Fruit fly (Drosophila melanogaster) whole organism, embryonic: ENCODE data around the gene CG34148.
A peak's percentile ranks its signal among the peaks of the same experiment; 100 is the strongest.

ENCODE experiments used
- ATbp ChIP-seq: fragments of 200-800 bp; sonication (Bioruptor generic); optimal IDR thresholded peaks from 2 replicates; lab custom pipeline; 2017; ENCODE audit warnings: missing biosample characterization, mild to moderate bottlenecking, missing genetic modification characterization, missing genetic modification reagents
- Ada2b ChIP-seq: fragments of 200-800 bp; sonication (Bioruptor generic); IDR thresholded peaks from 2 replicates; pipeline ENCODE4 v1.3.6; 2022; ENCODE audit warnings: missing biosample characterization, missing genetic modification characterization
- Atf3 ChIP-seq: fragments of 200-800 bp; sonication (Bioruptor generic); optimal IDR thresholded peaks from 3 replicates; lab custom pipeline; 2016; ENCODE audit warnings: missing biosample characterization, missing genetic modification characterization
- B-H2 ChIP-seq: fragments of 200-800 bp; sonication (Bioruptor generic); optimal IDR thresholded peaks from 2 replicates; lab custom pipeline; 2018; ENCODE audit warnings: missing biosample characterization, mild to moderate bottlenecking, missing genetic modification characterization
- C15 ChIP-seq: fragments of 200-800 bp; sonication (Bioruptor generic); IDR thresholded peaks from 3 replicates; pipeline ENCODE4 v1.3.6; 2022; ENCODE audit warnings: missing biosample characterization, missing genetic modification characterization
- CG10147 ChIP-seq: fragments of 200-800 bp; sonication (Bioruptor generic); optimal IDR thresholded peaks from 2 replicates; lab custom pipeline; 2019; ENCODE audit warnings: missing biosample characterization, mild to moderate bottlenecking, missing genetic modification characterization, moderate library complexity
- CG10462 ChIP-seq: fragments of 200-800 bp; sonication (Bioruptor generic); optimal IDR thresholded peaks from 2 replicates; lab custom pipeline; 2016; ENCODE audit warnings: missing biosample characterization, missing genetic modification characterization
- CG10565 ChIP-seq: fragments of 200-800 bp; sonication (Bioruptor generic); optimal IDR thresholded peaks from 3 replicates; lab custom pipeline; 2016; ENCODE audit warnings: missing biosample characterization, mild to moderate bottlenecking, missing genetic modification characterization
- CG11456 ChIP-seq: fragments of 200-800 bp; sonication (Bioruptor generic); IDR thresholded peaks from 3 replicates; pipeline ENCODE4 v1.3.6; 2022; ENCODE audit warnings: missing biosample characterization, missing genetic modification characterization
- CG12391 ChIP-seq: fragments of 200-800 bp; sonication (Bioruptor generic); optimal IDR thresholded peaks from 3 replicates; lab custom pipeline; 2018; ENCODE audit warnings: missing biosample characterization, mild to moderate bottlenecking, missing genetic modification characterization, moderate library complexity
- CG12942 ChIP-seq: fragments of 200-800 bp; sonication (Bioruptor generic); optimal IDR thresholded peaks from 3 replicates; lab custom pipeline; 2016; ENCODE audit warnings: missing biosample characterization, missing genetic modification characterization
- CG1647 ChIP-seq: fragments of 200-800 bp; sonication (Bioruptor generic); optimal IDR thresholded peaks from 3 replicates; lab custom pipeline; 2016; ENCODE audit warnings: missing biosample characterization, missing genetic modification characterization
- CG18011 ChIP-seq: fragments of 200-800 bp; sonication (Bioruptor generic); optimal IDR thresholded peaks from 2 replicates; lab custom pipeline; 2017; ENCODE audit warnings: missing biosample characterization, missing genetic modification characterization, mild to moderate bottlenecking, moderate library complexity, missing genotype
- CG18619 ChIP-seq: fragments of 200-800 bp; sonication (Bioruptor generic); optimal IDR thresholded peaks from 3 replicates; lab custom pipeline; 2017; ENCODE audit warnings: missing biosample characterization, mild to moderate bottlenecking, missing genetic modification characterization
- CG2120 ChIP-seq: fragments of 200-800 bp; sonication (Bioruptor generic); optimal IDR thresholded peaks from 3 replicates; lab custom pipeline; 2016; ENCODE audit warnings: missing biosample characterization, missing genetic modification characterization
- CG2199 ChIP-seq: fragments of 200-800 bp; sonication (Bioruptor generic); IDR thresholded peaks from 3 replicates; pipeline ENCODE4 v1.3.6; 2022; ENCODE audit warnings: missing biosample characterization, missing genetic modification characterization
- CG30431 ChIP-seq: fragments of 200-800 bp; sonication (Bioruptor generic); optimal IDR thresholded peaks from 2 replicates; lab custom pipeline; 2017; ENCODE audit warnings: missing biosample characterization, missing genetic modification characterization
- CG32532 ChIP-seq: fragments of 200-800 bp; sonication (Bioruptor generic); IDR thresholded peaks from 2 replicates; pipeline ENCODE4 v1.3.6; 2022; ENCODE audit warnings: missing biosample characterization, missing genetic modification characterization
- CG32772 ChIP-seq: fragments of 200-800 bp; sonication (Bioruptor generic); IDR thresholded peaks from 2 replicates; pipeline ENCODE4 v1.3.6; 2022; ENCODE audit warnings: missing biosample characterization, missing genetic modification characterization
- CG43689 ChIP-seq: fragments of 200-800 bp; sonication (Bioruptor generic); IDR thresholded peaks from 2 replicates; pipeline ENCODE4 v1.3.6; 2022; ENCODE audit warnings: missing biosample characterization, missing genetic modification characterization
- CG4617 ChIP-seq: fragments of 200-800 bp; sonication (Bioruptor generic); optimal IDR thresholded peaks from 3 replicates; lab custom pipeline; 2016; ENCODE audit warnings: missing biosample characterization, missing genetic modification characterization, borderline replicate concordance
- CG6175 ChIP-seq: fragments of 200-800 bp; sonication (Bioruptor generic); IDR thresholded peaks from 3 replicates; pipeline ENCODE4 v1.3.6; 2022; ENCODE audit warnings: missing biosample characterization, missing genetic modification characterization
- CG9215 ChIP-seq: fragments of 200-800 bp; sonication (Bioruptor generic); IDR thresholded peaks from 2 replicates; pipeline ENCODE4 v1.3.6; 2022; ENCODE audit warnings: missing biosample characterization, missing genetic modification characterization
- CrebB ChIP-seq: fragments of 200-800 bp; sonication (Bioruptor generic); optimal IDR thresholded peaks from 3 replicates; lab custom pipeline; 2018; ENCODE audit warnings: missing biosample characterization, mild to moderate bottlenecking, missing genetic modification characterization
- Gsc ChIP-seq: fragments of 200-800 bp; sonication (Bioruptor generic); IDR thresholded peaks from 2 replicates; pipeline ENCODE4 v1.3.6; 2022; ENCODE audit warnings: missing biosample characterization, missing genetic modification characterization
- HLH3B ChIP-seq: fragments of 200-800 bp; sonication (Bioruptor generic); IDR thresholded peaks from 2 replicates; pipeline ENCODE4 v1.3.6; 2022; ENCODE audit warnings: missing biosample characterization, missing genetic modification characterization
- Hey ChIP-seq: fragments of 200-800 bp; sonication (Bioruptor generic); optimal IDR thresholded peaks from 3 replicates; lab custom pipeline; 2018; ENCODE audit warnings: missing biosample characterization, mild to moderate bottlenecking, missing genetic modification characterization
- MESR4 ChIP-seq: fragments of 200-800 bp; sonication (Bioruptor generic); optimal IDR thresholded peaks from 2 replicates; lab custom pipeline; 2018; ENCODE audit warnings: missing biosample characterization, mild to moderate bottlenecking, missing genetic modification characterization, moderate library complexity
- Oli ChIP-seq: fragments of 200-800 bp; sonication (Bioruptor generic); optimal IDR thresholded peaks from 2 replicates; lab custom pipeline; 2018; ENCODE audit warnings: missing biosample characterization, mild to moderate bottlenecking, missing genetic modification characterization, moderate library complexity
- Spps ChIP-seq: fragments of 200-800 bp; sonication (Bioruptor generic); optimal IDR thresholded peaks from 2 replicates; lab custom pipeline; 2018; ENCODE audit warnings: missing biosample characterization, mild to moderate bottlenecking, missing genetic modification characterization
- Sry-δ ChIP-seq: fragments of 200-800 bp; sonication (Bioruptor generic); optimal IDR thresholded peaks from 2 replicates; lab custom pipeline; 2016; ENCODE audit warnings: missing biosample characterization, missing genetic modification characterization
- Tbp ChIP-seq: fragments of >200 bp; optimal IDR thresholded peaks from 2 replicates; lab custom pipeline; 2018; ENCODE audit warnings: missing biosample characterization, missing genetic modification characterization
- caup ChIP-seq: fragments of 200-800 bp; sonication (Bioruptor generic); optimal IDR thresholded peaks from 3 replicates; lab custom pipeline; 2017; ENCODE audit warnings: missing biosample characterization, mild to moderate bottlenecking, missing genetic modification characterization, moderate library complexity; ENCODE audit not compliant: severe bottlenecking
- chif ChIP-seq, 2 experiments: fragments of 200-800 bp; sonication (Bioruptor generic); optimal IDR thresholded peaks; 3 replicates each; lab custom pipeline; 2016; ENCODE audit warnings: missing biosample characterization in 2 of 2, missing genetic modification characterization in 2 of 2
- crol ChIP-seq: fragments of 200-800 bp; sonication (Bioruptor generic); IDR thresholded peaks from 2 replicates; pipeline ENCODE4 v1.3.6; 2022; ENCODE audit warnings: missing biosample characterization, missing genetic modification characterization
- cwo ChIP-seq: fragments of 200-800 bp; sonication (Bioruptor generic); optimal IDR thresholded peaks from 3 replicates; lab custom pipeline; 2017; ENCODE audit warnings: missing biosample characterization, missing genetic modification characterization, mild to moderate bottlenecking, moderate library complexity, missing genetic modification reagents
- dati ChIP-seq: fragments of 200-800 bp; sonication (Bioruptor generic); IDR thresholded peaks from 2 replicates; pipeline ENCODE4 v1.3.6; 2022; ENCODE audit warnings: missing biosample characterization, missing genetic modification characterization
- dm ChIP-seq: fragments of 200-800 bp; sonication (Bioruptor generic); optimal IDR thresholded peaks from 3 replicates; lab custom pipeline; 2016; ENCODE audit warnings: missing biosample characterization, missing genetic modification characterization
- dysf ChIP-seq: fragments of 200-800 bp; sonication (Bioruptor generic); IDR thresholded peaks from 3 replicates; pipeline ENCODE4 v1.3.6; 2022; ENCODE audit warnings: missing biosample characterization, missing genetic modification characterization
- en ChIP-seq: fragments of 200-800 bp; sonication (Bioruptor generic); optimal IDR thresholded peaks from 2 replicates; lab custom pipeline; 2016; ENCODE audit warnings: missing biosample characterization, missing genetic modification characterization
- gce ChIP-seq: fragments of 200-800 bp; sonication (Bioruptor generic); IDR thresholded peaks from 3 replicates; pipeline ENCODE4 v1.3.6; 2022; ENCODE audit warnings: missing biosample characterization, missing genetic modification characterization
- gro ChIP-seq: fragments of 200-800 bp; sonication (Bioruptor generic); optimal IDR thresholded peaks from 2 replicates; lab custom pipeline; 2016; ENCODE audit warnings: missing biosample characterization, missing genetic modification characterization
- mirr ChIP-seq: fragments of 200-800 bp; sonication (Bioruptor generic); optimal IDR thresholded peaks from 3 replicates; lab custom pipeline; 2018; ENCODE audit warnings: missing biosample characterization, mild to moderate bottlenecking, missing genetic modification characterization
- nau ChIP-seq: fragments of 200-800 bp; sonication (Bioruptor generic); optimal IDR thresholded peaks from 3 replicates; lab custom pipeline; 2017; ENCODE audit warnings: missing biosample characterization, mild to moderate bottlenecking, missing genetic modification characterization, missing genetic modification reagents
- oc ChIP-seq: fragments of 200-800 bp; sonication (Bioruptor generic); optimal IDR thresholded peaks from 2 replicates; lab custom pipeline; 2018; ENCODE audit warnings: missing biosample characterization, mild to moderate bottlenecking, missing genetic modification characterization, moderate library complexity
- pita ChIP-seq: fragments of 200-800 bp; sonication (Bioruptor generic); optimal IDR thresholded peaks from 2 replicates; lab custom pipeline; 2017; ENCODE audit warnings: missing biosample characterization, mild to moderate bottlenecking, missing genetic modification characterization
- slp2 ChIP-seq: fragments of 200-800 bp; sonication (Bioruptor generic); optimal IDR thresholded peaks from 2 replicates; lab custom pipeline; 2016; ENCODE audit warnings: missing biosample characterization, missing genetic modification characterization
- stwl ChIP-seq: fragments of 200-800 bp; sonication (Bioruptor generic); optimal IDR thresholded peaks from 3 replicates; lab custom pipeline; 2018; ENCODE audit warnings: missing biosample characterization, mild to moderate bottlenecking, missing genetic modification characterization, moderate library complexity
- trem ChIP-seq: fragments of 200-800 bp; optimal IDR thresholded peaks from 3 replicates; lab custom pipeline; 2019; ENCODE audit warnings: missing biosample characterization, mild to moderate bottlenecking, missing genetic modification characterization, moderate library complexity
- zfh2 ChIP-seq: fragments of 200-800 bp; sonication (Bioruptor generic); optimal IDR thresholded peaks from 2 replicates; lab custom pipeline; 2016; ENCODE audit warnings: missing biosample characterization, missing genetic modification characterization

Gene CG34148

dm6 chr3R:21862137-21862850, 16.2 kb downstream of the CG34148 start (continued):
- peak; percentile 56 for TF ChIP-seq nau
- peak; percentile 88 for TF ChIP-seq Oli (tag; lab: Kevin White, UChicago)
- TF ChIP-seq dm: no peak
- peak in 1 of 2 experiments; percentile 81 for TF ChIP-seq chif (GFP tag; optimal IDR thresholded peaks at IDR 0.05; lab: Kevin White, UChicago)
- no peak for TF ChIP-seq mirr (GFP tag; lab: Kevin White, UChicago)
- TF ChIP-seq caup (GFP tag; lab: Kevin White, UChicago): no peak
- TF ChIP-seq Sry-δ (GFP tag; lab: Kevin White, UChicago): no peak
- TF ChIP-seq dysf (GFP tag; lab: Robert Waterston, UW): peak; percentile 50; the same call in 1 of the 3 replicates
- TF ChIP-seq CG11456: 0 out of 3 replicates have a peak, but pooled peaks have one; percentile 57
- TF ChIP-seq dati (GFP tag; lab: Robert Waterston, UW): peak; percentile 59; the same call in 1 of the 2 replicates
- TF ChIP-seq C15 (GFP tag; lab: Robert Waterston, UW): no peak
- no peak for TF ChIP-seq CG6175 (GFP tag; lab: Robert Waterston, UW)
- TF ChIP-seq MESR4 (GFP tag; lab: Kevin White, UChicago): no peak
- no peak for TF ChIP-seq Hey (tag; lab: Kevin White, UChicago)
- no peak for TF ChIP-seq CG2120 (GFP tag; lab: Kevin White, UChicago)
- no peak for TF ChIP-seq CG9215 (GFP tag; lab: Robert Waterston, UW)
- TF ChIP-seq HLH3B (GFP tag; lab: Robert Waterston, UW): peak; percentile 60
- no peak for TF ChIP-seq B-H2 (GFP tag; lab: Kevin White, UChicago)
- no peak for TF ChIP-seq pita
- TF ChIP-seq CG4617 (GFP tag; lab: Kevin White, UChicago): peak; percentile 4
- peak; percentile 21 for TF ChIP-seq en (GFP tag; lab: Kevin White, UChicago)
- TF ChIP-seq CG2199 (GFP tag; lab: Robert Waterston, UW): peak; percentile 47; the same call in 2 of the 3 replicates
- TF ChIP-seq CG32772 (GFP tag; lab: Robert Waterston, UW): peak; percentile 73
- no peak for TF ChIP-seq CG18011 (GFP tag; lab: Kevin White, UChicago)
- TF ChIP-seq Ada2b: peak; percentile 22; the same call in 1 of the 2 replicates
- TF ChIP-seq CG1647: peak; percentile 29
- TF ChIP-seq cwo (GFP tag; lab: Kevin White, UChicago): no peak
- no peak for TF ChIP-seq crol (GFP tag; lab: Robert Waterston, UW)
- TF ChIP-seq Atf3 (GFP tag; lab: Kevin White, UChicago): peak; percentile 13
- TF ChIP-seq CG32532: no peak
- TF ChIP-seq Spps (tag; lab: Kevin White, UChicago): peak; percentile 56
- TF ChIP-seq ATbp (GFP tag; lab: Kevin White, UChicago): peak; percentile 96
- TF ChIP-seq CrebB: peak; percentile 62
- TF ChIP-seq stwl (tag; lab: Kevin White, UChicago): no peak
- TF ChIP-seq zfh2 (GFP tag; lab: Kevin White, UChicago): no peak
- TF ChIP-seq CG12391: peak; percentile 91
- TF ChIP-seq CG10147 (GFP tag; lab: Kevin White, UChicago): peak; percentile 60
- no peak for TF ChIP-seq Gsc (GFP tag; lab: Robert Waterston, UW)
- no peak for TF ChIP-seq gro (GFP tag; lab: Kevin White, UChicago)
- peak; percentile 0 for TF ChIP-seq slp2 (GFP tag; lab: Kevin White, UChicago)
- TF ChIP-seq CG10462: peak; percentile 67
- peak; percentile 69 for TF ChIP-seq CG12942 (GFP tag; lab: Kevin White, UChicago)
- peak; percentile 62 for TF ChIP-seq CG18619 (GFP tag; lab: Kevin White, UChicago)
- peak; percentile 57 for TF ChIP-seq CG30431 (GFP tag; lab: Kevin White, UChicago)
- TF ChIP-seq CG10565 (GFP tag; lab: Kevin White, UChicago): no peak
- TF ChIP-seq oc (tag; lab: Kevin White, UChicago): peak; percentile 87
- peak; percentile 71 for TF ChIP-seq trem (tag; lab: Kevin White, UChicago)
- peak; percentile 81 for TF ChIP-seq gce (GFP tag; lab: Robert Waterston, UW)
- TF ChIP-seq CG43689 (GFP tag; lab: Robert Waterston, UW): 0 out of 2 replicates have a peak, but pooled peaks have one; percentile 16
- no peak for TF ChIP-seq Tbp (GFP tag; lab: Kevin White, UChicago)
